Worm (Caenorhabditis elegans) whole organism, young adult: Measurements from ENCODE around the gene irld-6.

Experiments used
- Y95B8A.8 ChIP-seq: fragments of 200-800 bp; sonication (Bioruptor generic); IDR thresholded peaks from 2 replicates; pipeline ENCODE4 v1.3.6; 2022; ENCODE audit warnings: missing genetic modification reagents, missing genetic modification characterization, missing compliant biosample characterization
- bed-2 ChIP-seq: fragments of 200-800 bp; sonication (Bioruptor generic); IDR thresholded peaks from 2 replicates; pipeline ENCODE4 v1.3.6; 2022; ENCODE audit warnings: missing genetic modification reagents, missing genetic modification characterization, missing compliant biosample characterization
- hlh-12 ChIP-seq: sonication (generic microtip); optimal IDR thresholded peaks from 2 replicates; lab custom pipeline; 2016; ENCODE audit warnings: missing genetic modification characterization, missing compliant biosample characterization
- lin-54 ChIP-seq: fragments of 200-800 bp; sonication (Bioruptor generic); optimal IDR thresholded peaks from 2 replicates; lab custom pipeline; 2018; ENCODE audit warnings: mild to moderate bottlenecking, missing genetic modification characterization, missing compliant biosample characterization
- nfyb-1 ChIP-seq: fragments of 200-800 bp; sonication (Bioruptor generic); IDR thresholded peaks from 2 replicates; pipeline ENCODE4 v1.3.6; 2022; ENCODE audit warnings: missing genetic modification reagents, missing genetic modification characterization, missing compliant biosample characterization
- pha-4 ChIP-seq: fragments of 150-350 bp; sonication (generic microtip); optimal IDR thresholded peaks from 2 replicates; lab custom pipeline; 2014; ENCODE audit warnings: missing biosample characterization, missing genetic modification reagents, missing genetic modification characterization
- rpc-1 ChIP-seq, 2 experiments: fragments of 150-350 bp in 1 of 2; sonication (generic microtip) in 1 of 2; optimal IDR thresholded peaks; 2 replicates each; lab custom pipeline; 2014 to 2018; ENCODE audit warnings: missing biosample characterization in 1 of 2, missing genetic modification characterization in 1 of 2, missing genetic modification reagents in 1 of 2, missing genotype in 1 of 2
- sea-2 ChIP-seq: fragments of 200-800 bp; sonication (Bioruptor generic); IDR thresholded peaks from 2 replicates; pipeline ENCODE4 v1.3.6; 2022; ENCODE audit warnings: missing genetic modification characterization, missing compliant biosample characterization
- unc-130 ChIP-seq: sonication (generic microtip); optimal IDR thresholded peaks from 2 replicates; lab custom pipeline; 2016; ENCODE audit warnings: missing genetic modification reagents, missing genetic modification characterization, missing compliant biosample characterization
- ztf-3 ChIP-seq: fragments of 200-800 bp; sonication (Bioruptor generic); optimal IDR thresholded peaks from 2 replicates; lab custom pipeline; 2018; ENCODE audit warnings: mild to moderate bottlenecking, missing genetic modification characterization, missing compliant biosample characterization

ce11 chrV:10720303-10720847 is 36.2 kb downstream of the irld-6 start:
- no peak for TF ChIP-seq rpc-1 (optimal IDR thresholded peaks at IDR 0.05; lab: Kevin White, UChicago)
- no peak for TF ChIP-seq rpc-1 (tag; optimal IDR thresholded peaks at IDR 0.05; lab: Kevin White, UChicago)
- TF ChIP-seq unc-130 (GFP tag; lab: Kevin White, UChicago), result no peak
- no peak for TF ChIP-seq sea-2 (GFP tag; lab: Robert Waterston, UW)
- no peak for TF ChIP-seq pha-4 (tag; lab: Kevin White, UChicago)
- no peak for TF ChIP-seq lin-54
- no peak for TF ChIP-seq Y95B8A.8
- no peak for TF ChIP-seq nfyb-1 (GFP tag; lab: Robert Waterston, UW)
- TF ChIP-seq hlh-12, result no peak
- no peak for TF ChIP-seq bed-2 (GFP tag; lab: Robert Waterston, UW)
- no peak for TF ChIP-seq ztf-3 (GFP tag; lab: Kevin White, UChicago)
